Fruit fly (Drosophila melanogaster): ENCODE data around the gene CG1907.
A peak's percentile ranks its signal among the peaks of the same experiment; 100 is the strongest.

The CG1907 gene

dm6 chr3R:29620712-29621479 is 2.0 kb downstream of the CG1907 start:
- peak; percentile 24 for TF ChIP-seq h (GFP tag; optimal IDR thresholded peaks at IDR 0.05)
- no peak for TF ChIP-seq ey (GFP tag; optimal IDR thresholded peaks at IDR 0.05)
- TF ChIP-seq Hr78 (GFP tag; optimal IDR thresholded peaks at IDR 0.05): no peak
- TF ChIP-seq Hr83 (GFP tag; optimal IDR thresholded peaks at IDR 0.05; ENCODE audit: poor library complexity, severe bottlenecking): peak; percentile 29
- peak; percentile 11 for TF ChIP-seq br (GFP tag; optimal IDR thresholded peaks at IDR 0.05)
- peak; percentile 49 for TF ChIP-seq Hnf4 (GFP tag; optimal IDR thresholded peaks at IDR 0.05)
- peak; percentile 0 for TF ChIP-seq rgr (GFP tag; optimal IDR thresholded peaks at IDR 0.05)
- TF ChIP-seq Rel (GFP tag; optimal IDR thresholded peaks at IDR 0.05): no peak
- TF ChIP-seq Rel (tag; optimal IDR thresholded peaks at IDR 0.05): peak; percentile 52

- peak; percentile 23 for TF ChIP-seq fru (GFP tag; optimal IDR thresholded peaks at IDR 0.05)
- peak; percentile 7 for TF ChIP-seq OdsH (GFP tag; optimal IDR thresholded peaks at IDR 0.05)
- no peak for TF ChIP-seq HLH106 (tag; optimal IDR thresholded peaks at IDR 0.05)
- TF ChIP-seq ey (GFP tag; optimal IDR thresholded peaks at IDR 0.05): peak; percentile 24
- TF ChIP-seq h (GFP tag; optimal IDR thresholded peaks at IDR 0.05): peak; percentile 16
- TF ChIP-seq Mio (GFP tag; optimal IDR thresholded peaks at IDR 0.05): no peak
- peak; percentile 6 for TF ChIP-seq rgr (GFP tag; optimal IDR thresholded peaks at IDR 0.05)
- TF ChIP-seq foxo (GFP tag; optimal IDR thresholded peaks at IDR 0.05): peak in 1 of 2 experiments; percentile 44
These were observed 7.0 kb downstream of the CG1907 start for dm6 chr3R:29625883-29626282.

- TF ChIP-seq foxo (GFP tag; optimal IDR thresholded peaks at IDR 0.05): peak in 1 of 2 experiments; percentile 8
- no peak for TF ChIP-seq brk (GFP tag; optimal IDR thresholded peaks at IDR 0.05)
- TF ChIP-seq h (GFP tag; optimal IDR thresholded peaks at IDR 0.05): peak; percentile 1
These were observed 32.6 kb downstream of the CG1907 start for dm6 chr3R:29651488-29651887.

- TF ChIP-seq N (GFP tag; optimal IDR thresholded peaks at IDR 0.05): no peak
- no peak for TF ChIP-seq HLH106 (tag; optimal IDR thresholded peaks at IDR 0.05)
- TF ChIP-seq Hnf4 (GFP tag; optimal IDR thresholded peaks at IDR 0.05): no peak
These were observed 41.1 kb downstream of the CG1907 start, which contains the start of gene Dop1R2 for dm6 chr3R:29659950-29660349. TSS of gene Dop1R2 (minus strand) at chr3R:29659984.

dm6 chr3R:29664183-29664829 is 45.4 kb downstream of the CG1907 start, which contains the start of gene ppk21:
TSS of gene ppk21 (plus strand) at chr3R:29664779.
- TF ChIP-seq Hr83 (GFP tag; optimal IDR thresholded peaks at IDR 0.05; ENCODE audit: poor library complexity, severe bottlenecking) (no peak), brk (GFP tag; optimal IDR thresholded peaks at IDR 0.05) (no peak), CG9705 (GFP tag; optimal IDR thresholded peaks at IDR 0.05) (no peak), Dfd (GFP tag; optimal IDR thresholded peaks at IDR 0.05) (no peak)

dm6 chr3R:29668777-29669176 is 49.9 kb downstream of the CG1907 start, which contains the start of the genes ppk20 and ppk30:
TSS of gene ppk20 (minus strand) at chr3R:29668877.
TSS of gene ppk30 (plus strand) at chr3R:29669149.
- TF ChIP-seq Hr78 (GFP tag; optimal IDR thresholded peaks at IDR 0.05) (no peak), pan (optimal IDR thresholded peaks at IDR 0.05) (no peak), Dfd (GFP tag; optimal IDR thresholded peaks at IDR 0.05) (no peak), CrebA (GFP tag; optimal IDR thresholded peaks at IDR 0.05; ENCODE audit: borderline replicate concordance) (no peak), jim (GFP tag; optimal IDR thresholded peaks at IDR 0.05) (no peak), HLH106 (tag; optimal IDR thresholded peaks at IDR 0.05) (no peak), CG9705 (GFP tag; optimal IDR thresholded peaks at IDR 0.05) (no peak), ey (GFP tag; optimal IDR thresholded peaks at IDR 0.05) (no peak), dsf (GFP tag; optimal IDR thresholded peaks at IDR 0.05; ENCODE audit: borderline replicate concordance) (no peak), Dif (GFP tag; optimal IDR thresholded peaks at IDR 0.05; ENCODE audit: partially characterized antibody) (no peak), Abd-B (GFP tag; optimal IDR thresholded peaks at IDR 0.05) (no peak)
